Fruit fly (Drosophila melanogaster): Measurements from ENCODE around the gene CG11504.

CG11504 gene

dm6 chr3R:30014977-30015514 lies 17.3 kb downstream of the CG11504 start, which contains the start of gene CG7920 (continued):
- peak; percentile 41 for TF ChIP-seq Nf-YC (tag; optimal IDR thresholded peaks at IDR 0.05)
- TF ChIP-seq tin (GFP tag; optimal IDR thresholded peaks at IDR 0.05) = peak; percentile 9
- TF ChIP-seq nom (GFP tag; optimal IDR thresholded peaks at IDR 0.05) = peak; percentile 77
- no peak for TF ChIP-seq cato (GFP tag; optimal IDR thresholded peaks at IDR 0.05; ENCODE audit: borderline replicate concordance)
- no peak for TF ChIP-seq Atf3 (GFP tag; optimal IDR thresholded peaks at IDR 0.05)
- TF ChIP-seq CG6854 (GFP tag; optimal IDR thresholded peaks at IDR 0.05) = peak; percentile 43
- no peak for TF ChIP-seq Sox102F (GFP tag; optimal IDR thresholded peaks at IDR 0.05)
- TF ChIP-seq lbe (GFP tag; optimal IDR thresholded peaks at IDR 0.05) = peak; percentile 55
- TF ChIP-seq CG12299 (tag; optimal IDR thresholded peaks at IDR 0.05) = peak; percentile 1
- TF ChIP-seq mld (GFP tag; IDR thresholded peaks at IDR 0.05; ENCODE audit: partially characterized antibody) = peak; percentile 13; the same call in 1 of the 3 replicates
- TF ChIP-seq Jarid2 (GFP tag; optimal IDR thresholded peaks at IDR 0.05) = peak; percentile 83
- no peak for TF ChIP-seq B-H2 (GFP tag; optimal IDR thresholded peaks at IDR 0.05)
- peak; percentile 43 for TF ChIP-seq CG10147 (GFP tag; optimal IDR thresholded peaks at IDR 0.05)
- TF ChIP-seq inv (GFP tag; IDR thresholded peaks at IDR 0.05; ENCODE audit: partially characterized antibody) = peak; percentile 46; the same call in 1 of the 2 replicates
- no peak for TF ChIP-seq HHEX (GFP tag; optimal IDR thresholded peaks at IDR 0.05)
- TF ChIP-seq CG8924 (tag; optimal IDR thresholded peaks at IDR 0.05) = peak; percentile 8
- peak; percentile 0 for TF ChIP-seq CG7987 (GFP tag; optimal IDR thresholded peaks at IDR 0.05)

DNA sequence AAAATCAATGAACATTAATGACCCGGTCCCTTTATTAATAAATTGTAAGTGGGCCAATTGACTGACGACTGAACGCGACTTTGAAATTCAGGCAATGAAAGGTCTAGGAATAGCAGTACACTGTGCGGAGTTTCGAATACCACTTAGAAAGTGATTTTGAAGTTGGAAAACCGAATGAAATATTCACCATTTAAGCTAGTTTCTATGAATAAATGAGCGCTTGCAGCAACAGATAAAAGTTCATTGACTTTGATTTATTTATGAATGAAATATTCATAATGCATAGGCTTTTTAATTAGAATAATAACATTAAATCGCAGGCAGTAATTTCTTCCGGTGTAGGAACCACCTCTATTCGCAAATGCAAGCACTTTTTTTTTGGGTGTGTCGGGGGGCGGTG lies 23.3 kb downstream of the CG11504 start:
- TF ChIP-seq Abd-B (GFP tag; optimal IDR thresholded peaks at IDR 0.05) (no peak), usp (GFP tag; optimal IDR thresholded peaks at IDR 0.05) (no peak), tll (GFP tag; optimal IDR thresholded peaks at IDR 0.05) (no peak), CG16813 (GFP tag; IDR thresholded peaks at IDR 0.05; ENCODE audit: partially characterized antibody) (no peak), ash1 (GFP tag; optimal IDR thresholded peaks at IDR 0.05) (no peak), Rfx (GFP tag; IDR thresholded peaks at IDR 0.05) (peak; percentile 47), z (GFP tag; IDR thresholded peaks at IDR 0.05) (no peak), H15 (GFP tag; IDR thresholded peaks at IDR 0.05) (no peak), CG9437 (GFP tag; optimal IDR thresholded peaks at IDR 0.05) (no peak), esg (GFP tag; conservative IDR thresholded peaks at IDR 0.05) (no peak), CG10462 (GFP tag; optimal IDR thresholded peaks at IDR 0.05) (no peak), CG10959 (GFP tag; IDR thresholded peaks at IDR 0.05) (no peak), CG12744 (GFP tag; optimal IDR thresholded peaks at IDR 0.05) (no peak), grn (GFP tag; optimal IDR thresholded peaks at IDR 0.05) (no peak), CG17361 (GFP tag; IDR thresholded peaks at IDR 0.05) (0 out of 3 replicates have a peak, but pooled peaks have one; percentile 16), ap (GFP tag; IDR thresholded peaks at IDR 0.05) (0 out of 2 replicates have a peak, but pooled peaks have one; percentile 8), Opbp (GFP tag; IDR thresholded peaks at IDR 0.05; ENCODE audit: partially characterized antibody) (no peak), CG1647 (GFP tag; optimal IDR thresholded peaks at IDR 0.05) (no peak), CG17186 (GFP tag; optimal IDR thresholded peaks at IDR 0.05) (no peak), CG1603 (tag; optimal IDR thresholded peaks at IDR 0.05) (no peak), CG31441 (GFP tag; IDR thresholded peaks at IDR 0.05) (peak; percentile 24; the same call in 1 of the 2 replicates), TFAM (GFP tag; optimal IDR thresholded peaks at IDR 0.05) (no peak), CG13296 (GFP tag; optimal IDR thresholded peaks at IDR 0.05) (no peak), CrebB (tag; optimal IDR thresholded peaks at IDR 0.05) (no peak), Ptx1 (GFP tag; IDR thresholded peaks at IDR 0.05) (0 out of 2 replicates have a peak, but pooled peaks have one; percentile 31), CG1024 (GFP tag; IDR thresholded peaks at IDR 0.05) (no peak), CG8478 (optimal IDR thresholded peaks at IDR 0.05) (no peak), Drgx (GFP tag; IDR thresholded peaks at IDR 0.05) (peak; percentile 65), zfh2 (GFP tag; optimal IDR thresholded peaks at IDR 0.05) (no peak), en (GFP tag; optimal IDR thresholded peaks at IDR 0.05) (no peak), ac (GFP tag; optimal IDR thresholded peaks at IDR 0.05) (no peak), cato (GFP tag; optimal IDR thresholded peaks at IDR 0.05; ENCODE audit: borderline replicate concordance) (no peak), chif (GFP tag; optimal IDR thresholded peaks at IDR 0.05) (no peak), Ssrp (tag; optimal IDR thresholded peaks at IDR 0.05) (peak; percentile 40)
